Worm (Caenorhabditis elegans) whole organism, L1 larva: ENCODE measurements around the gene B0222.15.

Experiments used
- F16B12.6 ChIP-seq: fragments of 150-350 bp; optimal IDR thresholded peaks from 2 replicates; lab custom pipeline; 2014; ENCODE audit warnings: missing biosample characterization, missing genetic modification characterization
- alr-1 ChIP-seq: fragments of 200-800 bp; sonication (Bioruptor generic); optimal IDR thresholded peaks from 2 replicates; lab custom pipeline; 2018; ENCODE audit warnings: borderline replicate concordance, mild to moderate bottlenecking, missing genetic modification characterization, missing compliant biosample characterization
- blmp-1 ChIP-seq: fragments of 150-350 bp; optimal IDR thresholded peaks from 2 replicates; lab custom pipeline; 2014; ENCODE audit warnings: missing biosample characterization, missing genetic modification characterization
- ceh-63 ChIP-seq: fragments of 200-800 bp; sonication (Bioruptor generic); optimal IDR thresholded peaks from 2 replicates; lab custom pipeline; 2018; ENCODE audit warnings: mild to moderate bottlenecking, missing genetic modification characterization, missing compliant biosample characterization
- ceh-88 ChIP-seq: fragments of 200-800 bp; sonication (Bioruptor generic); IDR thresholded peaks from 2 replicates; pipeline ENCODE4 v1.3.6; 2022; ENCODE audit warnings: missing genetic modification characterization, missing compliant biosample characterization
- ceh-90 ChIP-seq: sonication (generic microtip); optimal IDR thresholded peaks from 2 replicates; lab custom pipeline; 2016; ENCODE audit warnings: missing genetic modification characterization, missing compliant biosample characterization
- efl-1 ChIP-seq, 4 experiments: fragments of 150-350 bp; optimal IDR thresholded peaks in 3 of 4; peaks in 1 of 4; 1 replicate in 1 of 4; 2 replicates in 3 of 4; lab custom pipeline; 2014; ENCODE audit warnings: missing biosample characterization in 2 of 4, missing genetic modification characterization in 2 of 4, missing genetic modification reagents in 2 of 4
- egl-13 ChIP-seq: sonication (generic microtip); optimal IDR thresholded peaks from 2 replicates; lab custom pipeline; 2016; ENCODE audit warnings: missing genotype, missing genetic modification reagents, missing genetic modification characterization, missing compliant biosample characterization
- elt-2 ChIP-seq: sonication (generic microtip); optimal IDR thresholded peaks from 2 replicates; lab custom pipeline; 2016; ENCODE audit warnings: missing genetic modification characterization, mild to moderate bottlenecking, inconsistent platforms, missing compliant biosample characterization, missing genetic modification reagents
- elt-3 ChIP-seq, 6 experiments: fragments of 150-350 bp in 1 of 6; sonication (generic microtip); optimal IDR thresholded peaks; 2 replicates each; lab custom pipeline; 2017 to 2018; ENCODE audit warnings: missing biosample characterization in 6 of 6, missing genetic modification characterization in 6 of 6, inconsistent platforms in 1 of 6
- fkh-10 ChIP-seq: sonication (generic microtip); optimal IDR thresholded peaks from 2 replicates; lab custom pipeline; 2017; ENCODE audit warnings: missing biosample characterization, missing genetic modification reagents, missing genetic modification characterization
- fkh-4 ChIP-seq: sonication (generic microtip); optimal IDR thresholded peaks from 2 replicates; lab custom pipeline; 2016; ENCODE audit warnings: missing compliant biosample characterization, missing genetic modification characterization, borderline replicate concordance
- fkh-8 ChIP-seq: sonication (generic microtip); optimal IDR thresholded peaks from 2 replicates; lab custom pipeline; 2016; ENCODE audit warnings: mild to moderate bottlenecking, missing genetic modification characterization, missing compliant biosample characterization
- fos-1 ChIP-seq: fragments of 150-350 bp; optimal IDR thresholded peaks from 2 replicates; lab custom pipeline; 2014; ENCODE audit warnings: missing biosample characterization, missing genetic modification characterization
- grh-1 ChIP-seq: fragments of 200-800 bp; sonication (Bioruptor generic); IDR thresholded peaks from 2 replicates; pipeline ENCODE4 v1.3.6; 2022; ENCODE audit warnings: missing genetic modification reagents, missing genetic modification characterization, missing compliant biosample characterization
- hlh-17 ChIP-seq: fragments of 200-800 bp; sonication (Bioruptor generic); optimal IDR thresholded peaks from 2 replicates; lab custom pipeline; 2018; ENCODE audit warnings: missing genetic modification characterization, mild to moderate bottlenecking, missing compliant biosample characterization, moderate library complexity, borderline replicate concordance
- irx-1 ChIP-seq: sonication (generic microtip); optimal IDR thresholded peaks from 2 replicates; lab custom pipeline; 2016; ENCODE audit warnings: missing genetic modification characterization, missing compliant biosample characterization
- lin-13 ChIP-seq: fragments of 150-350 bp; optimal IDR thresholded peaks from 2 replicates; lab custom pipeline; 2014; ENCODE audit warnings: missing biosample characterization, missing genetic modification reagents, missing genetic modification characterization
- lin-14 ChIP-seq: fragments of 200-800 bp; sonication (Bioruptor generic); optimal IDR thresholded peaks from 2 replicates; lab custom pipeline; 2018; ENCODE audit warnings: mild to moderate bottlenecking, missing genetic modification characterization, moderate library complexity, missing compliant biosample characterization
- lin-35 ChIP-seq, 2 experiments: fragments of 150-350 bp; optimal IDR thresholded peaks; 2 replicates each; lab custom pipeline; 2014; ENCODE audit warnings: missing biosample characterization in 2 of 2, missing genetic modification characterization in 2 of 2, missing genetic modification reagents in 2 of 2
- lin-39 ChIP-seq: fragments of 150-350 bp; optimal IDR thresholded peaks from 2 replicates; lab custom pipeline; 2014; ENCODE audit warnings: missing biosample characterization, missing genetic modification reagents, missing genetic modification characterization
- mep-1 ChIP-seq: fragments of 150-350 bp; optimal IDR thresholded peaks from 2 replicates; lab custom pipeline; 2014; ENCODE audit warnings: missing biosample characterization, missing genetic modification characterization
- nhr-11 ChIP-seq: fragments of 150-350 bp; optimal IDR thresholded peaks from 2 replicates; lab custom pipeline; 2014; ENCODE audit warnings: missing biosample characterization, missing genetic modification characterization
- nhr-12 ChIP-seq: sonication (generic microtip); optimal IDR thresholded peaks from 2 replicates; lab custom pipeline; 2017; ENCODE audit warnings: missing biosample characterization, missing genetic modification characterization
- nhr-19 ChIP-seq: fragments of 200-800 bp; sonication (Bioruptor generic); conservative IDR thresholded peaks from 2 replicates; pipeline ENCODE4 v1.3.6; 2022; ENCODE audit warnings: missing genetic modification characterization, missing compliant biosample characterization
- nhr-20 ChIP-seq: sonication (generic microtip); optimal IDR thresholded peaks from 2 replicates; lab custom pipeline; 2016; ENCODE audit warnings: mild to moderate bottlenecking, missing genetic modification characterization, missing compliant biosample characterization
- nhr-237 ChIP-seq: fragments of 150-350 bp; optimal IDR thresholded peaks from 2 replicates; lab custom pipeline; 2014; ENCODE audit warnings: missing biosample characterization, missing genetic modification characterization
- nhr-28 ChIP-seq: fragments of 150-350 bp; optimal IDR thresholded peaks from 2 replicates; lab custom pipeline; 2014; ENCODE audit warnings: missing biosample characterization, missing genetic modification characterization
- nhr-47 ChIP-seq: sonication (generic microtip); optimal IDR thresholded peaks from 2 replicates; lab custom pipeline; 2016; ENCODE audit warnings: mild to moderate bottlenecking, missing genetic modification characterization, moderate library complexity, missing compliant biosample characterization
- nhr-71 ChIP-seq: sonication (generic microtip); optimal IDR thresholded peaks from 2 replicates; lab custom pipeline; 2016; ENCODE audit warnings: mild to moderate bottlenecking, missing genetic modification characterization, moderate library complexity, missing compliant biosample characterization
- nhr-77 ChIP-seq: fragments of 150-350 bp; optimal IDR thresholded peaks from 2 replicates; lab custom pipeline; 2014; ENCODE audit warnings: missing biosample characterization, missing genetic modification characterization
- nhr-84 ChIP-seq: sonication (generic microtip); optimal IDR thresholded peaks from 2 replicates; lab custom pipeline; 2017; ENCODE audit warnings: missing biosample characterization, missing genetic modification characterization
- nhr-85 ChIP-seq: sonication (generic microtip); peaks from one replicate; lab custom pipeline; 2016; ENCODE audit warnings: missing genetic modification characterization, inconsistent platforms, missing compliant biosample characterization
- pag-3 ChIP-seq: sonication (generic microtip); optimal IDR thresholded peaks from 2 replicates; lab custom pipeline; 2017; ENCODE audit warnings: missing genetic modification characterization, mild to moderate bottlenecking, missing compliant biosample characterization, antibody characterized with exemption, borderline replicate concordance; ENCODE audit not compliant: insufficient read depth
- rnt-1 ChIP-seq: sonication (generic microtip); optimal IDR thresholded peaks from 2 replicates; lab custom pipeline; 2016; ENCODE audit warnings: mild to moderate bottlenecking, missing genetic modification characterization, moderate library complexity, missing compliant biosample characterization
- skn-1 ChIP-seq: fragments of 150-350 bp; optimal IDR thresholded peaks from 2 replicates; lab custom pipeline; 2014; ENCODE audit warnings: missing biosample characterization, missing genetic modification characterization
- snpc-4 ChIP-seq: fragments of 150-350 bp; optimal IDR thresholded peaks from 2 replicates; lab custom pipeline; 2014; ENCODE audit warnings: missing biosample characterization, missing genetic modification characterization
- snu-23 ChIP-seq: sonication (generic microtip); optimal IDR thresholded peaks from 2 replicates; lab custom pipeline; 2016; ENCODE audit warnings: missing genetic modification characterization, missing compliant biosample characterization
- sox-4 ChIP-seq: sonication (generic microtip); optimal IDR thresholded peaks from 2 replicates; lab custom pipeline; 2016; ENCODE audit warnings: missing genetic modification characterization, missing compliant biosample characterization
- swsn-7 ChIP-seq: sonication (generic microtip); optimal IDR thresholded peaks from 2 replicates; lab custom pipeline; 2016; ENCODE audit warnings: missing genetic modification characterization, missing compliant biosample characterization
- unc-130 ChIP-seq: fragments of 150-350 bp; optimal IDR thresholded peaks from 2 replicates; lab custom pipeline; 2017; ENCODE audit warnings: missing biosample characterization, missing genetic modification characterization, inconsistent platforms
- unc-62 ChIP-seq: fragments of 150-350 bp; optimal IDR thresholded peaks from 2 replicates; lab custom pipeline; 2014; ENCODE audit warnings: missing biosample characterization, missing genetic modification reagents, missing genetic modification characterization
- unc-86 ChIP-seq: sonication (generic microtip); optimal IDR thresholded peaks from 2 replicates; lab custom pipeline; 2016; ENCODE audit warnings: missing genetic modification characterization, missing compliant biosample characterization
- unc-98 ChIP-seq: fragments of 200-800 bp; sonication (Bioruptor generic); IDR thresholded peaks from 2 replicates; pipeline ENCODE4 v1.3.6; 2022; ENCODE audit warnings: missing genetic modification characterization, missing compliant biosample characterization
- vab-15 ChIP-seq: sonication (generic microtip); optimal IDR thresholded peaks from 2 replicates; lab custom pipeline; 2017; ENCODE audit warnings: missing genotype, mild to moderate bottlenecking, missing genetic modification characterization, missing compliant biosample characterization
- ztf-4 ChIP-seq: fragments of 150-350 bp; optimal IDR thresholded peaks from 2 replicates; lab custom pipeline; 2014; ENCODE audit warnings: missing biosample characterization, missing genetic modification characterization

The B0222.15 gene

ce11 chrV:9162955-9163468 lies 6.4 kb upstream of the B0222.15 start, which contains the start of gene col-145:
Gene col-145 (minus strand): TSS chrV:9163005.
- TF ChIP-seq nhr-12 (tag; lab: Kevin White, UChicago): no peak
- peak; percentile 39 for TF ChIP-seq lin-14
- TF ChIP-seq nhr-84: no peak
- no peak for TF ChIP-seq alr-1 (tag; lab: Kevin White, UChicago)
- no peak for TF ChIP-seq unc-62 (GFP tag; lab: Kevin White, UChicago)
- no peak for TF ChIP-seq elt-2 (tag; lab: Kevin White, UChicago)
- no peak for TF ChIP-seq lin-35 (GFP tag; optimal IDR thresholded peaks at IDR 0.05; lab: Kevin White, UChicago)
- no peak for TF ChIP-seq unc-98 (GFP tag; lab: Robert Waterston, UW)
- TF ChIP-seq unc-86 (tag; lab: Kevin White, UChicago): no peak
- no peak for TF ChIP-seq unc-130
- TF ChIP-seq snu-23 (GFP tag; lab: Kevin White, UChicago): peak; percentile 1
- no peak for TF ChIP-seq egl-13 (tag; lab: Kevin White, UChicago)
- TF ChIP-seq grh-1: no peak
- peak; percentile 5 for TF ChIP-seq nhr-85 (tag; lab: Kevin White, UChicago)
- TF ChIP-seq blmp-1 (tag; lab: Kevin White, UChicago): peak; percentile 86
- peak in 1 of 6 experiments; percentile 6 for TF ChIP-seq elt-3 (tag; optimal IDR thresholded peaks at IDR 0.05; lab: Kevin White, UChicago)

ce11 chrV:9162118-9162729 lies 5.6 kb upstream of the B0222.15 start:
- TF ChIP-seq nhr-12 (tag; lab: Kevin White, UChicago) (no peak), efl-1 (optimal IDR thresholded peaks at IDR 0.05; lab: Kevin White, UChicago) (no peak), efl-1 (GFP tag; optimal IDR thresholded peaks at IDR 0.05 in 1 of 2; lab: Kevin White, UChicago) (no peak), skn-1 (no peak), F16B12.6 (tag; lab: Kevin White, UChicago) (no peak), vab-15 (no peak), fkh-4 (no peak), nhr-11 (tag; lab: Kevin White, UChicago) (no peak), fkh-10 (GFP tag; lab: Kevin White, UChicago) (no peak), sox-4 (tag; lab: Kevin White, UChicago) (no peak)

- TF ChIP-seq nhr-237 (tag; lab: Kevin White, UChicago) (no peak), lin-13 (no peak), ceh-88 (GFP tag; lab: Robert Waterston, UW) (no peak), mep-1 (no peak), lin-35 (GFP tag; optimal IDR thresholded peaks at IDR 0.05; lab: Kevin White, UChicago) (peak in 1 of 2 experiments; percentile 26), ceh-63 (no peak), nhr-20 (peak; percentile 64), pag-3 (tag; lab: Kevin White, UChicago) (no peak), swsn-7 (no peak), snu-23 (GFP tag; lab: Kevin White, UChicago) (peak; percentile 59), irx-1 (tag; lab: Kevin White, UChicago) (no peak), fkh-8 (no peak), fos-1 (tag; lab: Kevin White, UChicago) (no peak), alr-1 (tag; lab: Kevin White, UChicago) (no peak), lin-39 (tag; lab: Kevin White, UChicago) (no peak), nhr-19 (peak; percentile 39; the same call in 1 of the 2 replicates), rnt-1 (no peak), ceh-90 (tag; lab: Kevin White, UChicago) (no peak), sox-4 (tag; lab: Kevin White, UChicago) (no peak), snpc-4 (no peak), nhr-47 (tag; lab: Kevin White, UChicago) (no peak), ztf-4 (tag; lab: Kevin White, UChicago) (no peak), nhr-77 (tag; lab: Kevin White, UChicago) (no peak), hlh-17 (no peak), blmp-1 (tag; lab: Kevin White, UChicago) (peak; percentile 38), nhr-71 (tag; lab: Kevin White, UChicago) (peak; percentile 55), F16B12.6 (tag; lab: Kevin White, UChicago) (no peak), elt-2 (tag; lab: Kevin White, UChicago) (no peak), lin-14 (peak; percentile 68), nhr-85 (tag; lab: Kevin White, UChicago) (peak; percentile 93), nhr-28 (no peak)
These were observed 3.8 kb upstream of the B0222.15 start, which contains the start of gene col-144 for ce11 chrV:9160224-9160886. Gene col-144 (minus strand): TSS chrV:9160642.
